Worm (Caenorhabditis elegans): Measurements from ENCODE around the gene T26A5.8.

The T26A5.8 gene

ce11 chrIII:6421973-6422511, 40.6 kb downstream of the T26A5.8 start (continued):
- TF ChIP-seq nhr-21 (tag; optimal IDR thresholded peaks at IDR 0.05), result no peak
- TF ChIP-seq mbf-1 (tag; optimal IDR thresholded peaks at IDR 0.05), result no peak
- peak; percentile 66 for TF ChIP-seq nhr-25 (tag; optimal IDR thresholded peaks at IDR 0.05)
- TF ChIP-seq skn-1 (tag; optimal IDR thresholded peaks at IDR 0.05), result no peak
- peak in 1 of 2 experiments; percentile 53 for TF ChIP-seq mdl-1 (tag; optimal IDR thresholded peaks at IDR 0.05)
- no peak for TF ChIP-seq Y55F3AM.14 (GFP tag; optimal IDR thresholded peaks at IDR 0.05)
- no peak for TF ChIP-seq nhr-12 (tag; optimal IDR thresholded peaks at IDR 0.05)
- TF ChIP-seq alr-1 (tag; optimal IDR thresholded peaks at IDR 0.05), result no peak
- TF ChIP-seq nhr-6 (tag; optimal IDR thresholded peaks at IDR 0.05), result no peak
- TF ChIP-seq ztf-1 (GFP tag; conservative IDR thresholded peaks at IDR 0.05), result no peak

- no peak for TF ChIP-seq nhr-12 (tag; optimal IDR thresholded peaks at IDR 0.05)
- TF ChIP-seq ama-1 (optimal IDR thresholded peaks at IDR 0.05), result peak; percentile 44
Observed at ce11 chrIII:6421473-6421872, 41.2 kb downstream of the T26A5.8 start.

- TF ChIP-seq peb-1 (tag; optimal IDR thresholded peaks at IDR 0.05), result no peak
- peak; percentile 95 for TF ChIP-seq sma-3 (GFP tag; optimal IDR thresholded peaks at IDR 0.05)
- TF ChIP-seq unc-62 (GFP tag; optimal IDR thresholded peaks at IDR 0.05), result peak; percentile 66
- TF ChIP-seq sma-9 (GFP tag; optimal IDR thresholded peaks at IDR 0.05), result peak; percentile 97
- TF ChIP-seq sma-9 (tag; optimal IDR thresholded peaks at IDR 0.05), result no peak
- TF ChIP-seq dmd-4 (tag; optimal IDR thresholded peaks at IDR 0.05), result no peak
- TF ChIP-seq ztf-1 (GFP tag; conservative IDR thresholded peaks at IDR 0.05), result no peak
- peak; percentile 92 for TF ChIP-seq nhr-25 (tag; optimal IDR thresholded peaks at IDR 0.05)
- TF ChIP-seq lin-11 (tag; optimal IDR thresholded peaks at IDR 0.05), result peak; percentile 71
- TF ChIP-seq ama-1 (optimal IDR thresholded peaks at IDR 0.05), result no peak
- peak; percentile 83 for TF ChIP-seq mab-5 (tag; optimal IDR thresholded peaks at IDR 0.05)
- TF ChIP-seq lin-13 (GFP tag; optimal IDR thresholded peaks at IDR 0.05), result peak; percentile 59
- TF ChIP-seq gmeb-1 (tag; optimal IDR thresholded peaks at IDR 0.05), result peak; percentile 85
- TF ChIP-seq ZK546.5 (tag; optimal IDR thresholded peaks at IDR 0.05), result peak; percentile 24
- TF ChIP-seq ztf-11 (tag; optimal IDR thresholded peaks at IDR 0.05), result no peak
- peak; percentile 50 for TF ChIP-seq nhr-6 (tag; optimal IDR thresholded peaks at IDR 0.05)
- TF ChIP-seq nhr-237 (tag; optimal IDR thresholded peaks at IDR 0.05), result no peak
- TF ChIP-seq elt-3 (tag; optimal IDR thresholded peaks at IDR 0.05), result no peak
- TF ChIP-seq sem-4 (tag; optimal IDR thresholded peaks at IDR 0.05), result peak; percentile 81
- peak; percentile 53 for TF ChIP-seq ceh-16 (tag; optimal IDR thresholded peaks at IDR 0.05)
- TF ChIP-seq ztf-4 (tag; optimal IDR thresholded peaks at IDR 0.05), result peak; percentile 35
- no peak for TF ChIP-seq lin-39 (tag; optimal IDR thresholded peaks at IDR 0.05)
- TF ChIP-seq nhr-129 (tag; optimal IDR thresholded peaks at IDR 0.05), result peak; percentile 44
- TF ChIP-seq lsy-2 (tag; optimal IDR thresholded peaks at IDR 0.05), result peak; percentile 53 to 89
- peak; percentile 42 for TF ChIP-seq egl-27 (tag; optimal IDR thresholded peaks at IDR 0.05)
- peak; percentile 63 for TF ChIP-seq unc-55 (GFP tag; optimal IDR thresholded peaks at IDR 0.05)
- peak; percentile 55 for TF ChIP-seq ceh-82 (tag; optimal IDR thresholded peaks at IDR 0.05)
- TF ChIP-seq zag-1 (tag; optimal IDR thresholded peaks at IDR 0.05), result peak; percentile 47
- no peak for TF ChIP-seq R02D3.7 (tag; optimal IDR thresholded peaks at IDR 0.05)
- TF ChIP-seq nhr-77 (tag; optimal IDR thresholded peaks at IDR 0.05), result no peak
- no peak for TF ChIP-seq skn-1 (tag; optimal IDR thresholded peaks at IDR 0.05)
- TF ChIP-seq C34F6.9 (tag; optimal IDR thresholded peaks at IDR 0.05), result peak; percentile 88
- no peak for TF ChIP-seq alr-1 (tag; optimal IDR thresholded peaks at IDR 0.05)
- TF ChIP-seq snpc-4 (tag; optimal IDR thresholded peaks at IDR 0.05), result no peak
- TF ChIP-seq mbf-1 (tag; optimal IDR thresholded peaks at IDR 0.05), result no peak
- TF ChIP-seq unc-39 (tag; optimal IDR thresholded peaks at IDR 0.05), result no peak
- TF ChIP-seq blmp-1 (tag; optimal IDR thresholded peaks at IDR 0.05; ENCODE audit: insufficient read depth), result peak; percentile 83
- TF ChIP-seq elt-1 (tag; optimal IDR thresholded peaks at IDR 0.05), result peak; percentile 1
- no peak for TF ChIP-seq nhr-12 (tag; optimal IDR thresholded peaks at IDR 0.05)
- no peak for TF ChIP-seq nhr-11 (tag; optimal IDR thresholded peaks at IDR 0.05)
- TF ChIP-seq aly-2 (tag; optimal IDR thresholded peaks at IDR 0.05), result no peak
- peak; percentile 95 to 97 for TF ChIP-seq mdl-1 (tag; optimal IDR thresholded peaks at IDR 0.05)
- TF ChIP-seq nhr-23 (tag; optimal IDR thresholded peaks at IDR 0.05), result no peak
- peak; percentile 94 for TF ChIP-seq F13H6.1 (tag; optimal IDR thresholded peaks at IDR 0.05)
- TF ChIP-seq nhr-21 (tag; optimal IDR thresholded peaks at IDR 0.05), result peak; percentile 96
- peak; percentile 46 for TF ChIP-seq nhr-10 (tag; optimal IDR thresholded peaks at IDR 0.05)
- peak; percentile 89 for TF ChIP-seq Y55F3AM.14 (GFP tag; optimal IDR thresholded peaks at IDR 0.05)
- TF ChIP-seq fos-1 (tag; optimal IDR thresholded peaks at IDR 0.05), result peak; percentile 58
- peak; percentile 85 for TF ChIP-seq crh-2 (tag; optimal IDR thresholded peaks at IDR 0.05)
Observed at ce11 chrIII:6420995-6421404, 41.7 kb downstream of the T26A5.8 start.
